Worm (Caenorhabditis elegans): ENCODE measurements around the gene M05D6.3.
A peak's percentile ranks its signal among the peaks of the same experiment; 100 is the strongest.

The M05D6.3 gene

ce11 chrII:8472916-8473315 lies 2.7 kb upstream of the M05D6.3 start:
- TF ChIP-seq F22D6.2 (tag; optimal IDR thresholded peaks at IDR 0.05) (no peak), hrde-1 (tag; optimal IDR thresholded peaks at IDR 0.05; ENCODE audit: borderline replicate concordance) (no peak), hmg-20 (GFP tag; IDR thresholded peaks at IDR 0.05) (no peak), ets-4 (GFP tag; optimal IDR thresholded peaks at IDR 0.05) (no peak), ceh-100 (GFP tag; IDR thresholded peaks at IDR 0.05) (no peak), ztf-22 (GFP tag; optimal IDR thresholded peaks at IDR 0.05) (no peak), rec-8 (tag; optimal IDR thresholded peaks at IDR 0.05) (no peak), mel-28 (tag; optimal IDR thresholded peaks at IDR 0.05; ENCODE audit: borderline replicate concordance) (no peak), D2030.7 (GFP tag; IDR thresholded peaks at IDR 0.05) (no peak), lin-40 (tag; optimal IDR thresholded peaks at IDR 0.05) (no peak), snpc-1.3 (tag; optimal IDR thresholded peaks at IDR 0.05; ENCODE audit: insufficient read depth) (no peak), egl-44 (GFP tag; IDR thresholded peaks at IDR 0.05) (no peak)

ce11 chrII:8479337-8479736 lies 3.8 kb downstream of the M05D6.3 start:
- TF ChIP-seq somi-1 (GFP tag; optimal IDR thresholded peaks at IDR 0.05) (no peak), lag-1 (GFP tag; IDR thresholded peaks at IDR 0.05) (no peak), F23B12.7 (tag; optimal IDR thresholded peaks at IDR 0.05; ENCODE audit: insufficient read depth) (no peak), attf-6 (GFP tag; IDR thresholded peaks at IDR 0.05) (no peak), snpc-1.3 (tag; optimal IDR thresholded peaks at IDR 0.05; ENCODE audit: insufficient read depth) (no peak), dox-1 (GFP tag; IDR thresholded peaks at IDR 0.05) (no peak), madf-8 (GFP tag; conservative IDR thresholded peaks at IDR 0.05) (no peak), Y53G8AR.9 (GFP tag; conservative IDR thresholded peaks at IDR 0.05) (0 out of 2 replicates have a peak, but pooled peaks have one; percentile 16), ztf-25 (GFP tag; IDR thresholded peaks at IDR 0.05) (no peak), hmg-1.2 (GFP tag; IDR thresholded peaks at IDR 0.05) (no peak), lin-40 (tag; optimal IDR thresholded peaks at IDR 0.05) (no peak), akir-1 (GFP tag; optimal IDR thresholded peaks at IDR 0.05) (no peak), bed-2 (GFP tag; IDR thresholded peaks at IDR 0.05) (no peak), ceh-58 (GFP tag; IDR thresholded peaks at IDR 0.05) (0 out of 2 replicates have a peak, but pooled peaks have one; percentile 67), madf-3 (GFP tag; IDR thresholded peaks at IDR 0.05) (no peak), bed-1 (GFP tag; IDR thresholded peaks at IDR 0.05) (no peak), F39B2.1 (GFP tag; IDR thresholded peaks at IDR 0.05) (no peak), ztf-18 (tag; optimal IDR thresholded peaks at IDR 0.05) (no peak), cebp-2 (GFP tag; IDR thresholded peaks at IDR 0.05) (no peak), unc-62 (GFP tag; optimal IDR thresholded peaks at IDR 0.05) (no peak), atf-7 (tag; optimal IDR thresholded peaks at IDR 0.05) (no peak), ceh-27 (GFP tag; optimal IDR thresholded peaks at IDR 0.05) (no peak), ekl-4 (GFP tag; IDR thresholded peaks at IDR 0.05) (no peak), repo-1 (tag; optimal IDR thresholded peaks at IDR 0.05) (no peak), Y56A3A.18 (GFP tag; IDR thresholded peaks at IDR 0.05) (peak; percentile 8; the same call in 1 of the 2 replicates), ztf-3 (GFP tag; optimal IDR thresholded peaks at IDR 0.05) (no peak)

ce11 chrII:8480166-8480565 lies 4.6 kb downstream of the M05D6.3 start, which contains the start of gene lact-4:
Gene lact-4 (minus strand): TSS chrII:8480478.
- peak; percentile 41 for TF ChIP-seq lsl-1 (GFP tag; optimal IDR thresholded peaks at IDR 0.05)
- 0 out of 2 replicates have a peak, but pooled peaks have one; percentile 31 for TF ChIP-seq Y56A3A.18 (GFP tag; IDR thresholded peaks at IDR 0.05)
- no peak for TF ChIP-seq lin-40 (tag; optimal IDR thresholded peaks at IDR 0.05)
- no peak for TF ChIP-seq C06A6.2 (GFP tag; conservative IDR thresholded peaks at IDR 0.05)
- TF ChIP-seq F22D6.2 (tag; optimal IDR thresholded peaks at IDR 0.05): no peak
- TF ChIP-seq cebp-1 (GFP tag; IDR thresholded peaks at IDR 0.05): no peak
- TF ChIP-seq cebp-1 (tag; optimal IDR thresholded peaks at IDR 0.05): no peak
- 0 out of 2 replicates have a peak, but pooled peaks have one; percentile 9 for TF ChIP-seq madf-3 (GFP tag; IDR thresholded peaks at IDR 0.05)
- no peak for TF ChIP-seq ztf-3 (GFP tag; optimal IDR thresholded peaks at IDR 0.05)
- peak; percentile 51 for TF ChIP-seq ama-1 (optimal IDR thresholded peaks at IDR 0.05)
- TF ChIP-seq ama-1 (GFP tag; optimal IDR thresholded peaks at IDR 0.05): no peak
